Worm (Caenorhabditis elegans) whole organism, young adult: ENCODE data around the gene K04C2.8.

Experiments used
- B0019.2 ChIP-seq: fragments of 200-800 bp; sonication (Bioruptor generic); conservative IDR thresholded peaks from 2 replicates; pipeline ENCODE4 v1.3.6; 2022; ENCODE audit warnings: missing genetic modification reagents, missing genetic modification characterization, missing compliant biosample characterization
- K12H6.12 ChIP-seq: fragments of 200-800 bp; sonication (Bioruptor generic); optimal IDR thresholded peaks from 2 replicates; lab custom pipeline; 2018; ENCODE audit warnings: mild to moderate bottlenecking, missing genetic modification characterization, missing compliant biosample characterization
- die-1 ChIP-seq: sonication (generic microtip); optimal IDR thresholded peaks from 2 replicates; lab custom pipeline; 2016; ENCODE audit warnings: missing genotype, mild to moderate bottlenecking, missing genetic modification characterization, missing compliant biosample characterization
- dpl-1 ChIP-seq: fragments of 150-350 bp; optimal IDR thresholded peaks from 2 replicates; lab custom pipeline; 2014; ENCODE audit warnings: missing biosample characterization, missing genetic modification reagents, missing genetic modification characterization
- ekl-4 ChIP-seq: fragments of 200-800 bp; sonication (Bioruptor generic); IDR thresholded peaks from 2 replicates; pipeline ENCODE4 v1.3.6; 2022; ENCODE audit warnings: missing genetic modification reagents, missing genetic modification characterization, missing compliant biosample characterization
- mcd-1 ChIP-seq: fragments of 200-800 bp; sonication (Bioruptor generic); IDR thresholded peaks from 2 replicates; pipeline ENCODE4 v1.3.6; 2022; ENCODE audit warnings: missing genetic modification reagents, missing genetic modification characterization, missing compliant biosample characterization
- unc-62 ChIP-seq: fragments of 150-350 bp; optimal IDR thresholded peaks from 2 replicates; lab custom pipeline; 2014; ENCODE audit warnings: missing biosample characterization, missing genetic modification reagents, missing genetic modification characterization
- ztf-18 ChIP-seq: sonication (generic microtip); optimal IDR thresholded peaks from 2 replicates; lab custom pipeline; 2016; ENCODE audit warnings: missing genotype, mild to moderate bottlenecking, missing genetic modification characterization, missing compliant biosample characterization

DNA sequence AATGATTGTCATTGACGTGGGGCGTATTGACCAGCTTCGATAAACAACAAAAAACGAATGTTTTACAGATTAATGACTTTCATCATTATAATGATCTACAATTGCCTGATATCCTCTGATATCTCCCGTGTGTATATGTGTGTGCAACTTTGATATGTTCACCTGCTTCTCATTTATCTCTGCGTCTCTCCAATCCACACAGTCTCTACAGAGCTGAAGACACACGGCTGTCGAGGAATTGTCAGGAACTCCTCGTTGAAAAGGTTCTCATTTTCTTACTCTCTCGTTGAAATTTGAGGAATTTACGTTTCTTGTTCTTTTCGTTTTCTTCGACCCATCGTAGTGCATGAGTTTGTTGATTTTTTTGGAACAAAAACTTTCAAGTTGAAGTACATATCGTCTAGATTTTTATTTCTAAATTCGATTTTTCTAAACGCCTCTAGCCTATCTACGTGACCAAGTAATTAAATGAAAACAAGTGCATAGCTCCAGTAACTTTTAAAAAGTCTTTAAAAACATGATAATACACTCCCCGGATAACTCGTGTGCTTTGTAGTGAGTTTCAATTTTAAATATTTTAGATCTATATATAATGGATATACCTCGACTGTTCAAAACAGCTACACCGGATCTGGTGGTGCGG is 49.6 kb upstream of the K04C2.8 start, which contains the start of gene ten-1:
- no peak for TF ChIP-seq unc-62 (GFP tag; lab: Kevin White, UChicago)
- no peak for TF ChIP-seq ekl-4 (GFP tag; lab: Robert Waterston, UW)
- TF ChIP-seq die-1 (tag; lab: Kevin White, UChicago): no peak
- TF ChIP-seq K12H6.12: no peak
- no peak for TF ChIP-seq B0019.2 (GFP tag; lab: Robert Waterston, UW)
- no peak for TF ChIP-seq ztf-18 (tag; lab: Kevin White, UChicago)
- TF ChIP-seq mcd-1 (GFP tag; lab: Robert Waterston, UW): no peak
- no peak for TF ChIP-seq dpl-1 (GFP tag; lab: Kevin White, UChicago)
